Fruit fly (Drosophila melanogaster) whole organism, pupa: Measurements from ENCODE around the gene Cand1.

Source experiments
- CG14655 ChIP-seq: fragments of 200-800 bp; sonication (Bioruptor generic); optimal IDR thresholded peaks from 3 replicates; lab custom pipeline; 2017; ENCODE audit warnings: mild to moderate bottlenecking, missing biosample characterization, missing genetic modification reagents, missing genetic modification characterization
- CG8301 ChIP-seq: fragments of 200-800 bp; sonication (Bioruptor generic); optimal IDR thresholded peaks from 2 replicates; lab custom pipeline; 2018; ENCODE audit warnings: missing biosample characterization, mild to moderate bottlenecking, missing genetic modification characterization
- Ets98B ChIP-seq: fragments of 200-800 bp; sonication (Bioruptor generic); IDR thresholded peaks from 2 replicates; pipeline ENCODE4 v1.3.6; 2022; ENCODE audit warnings: missing biosample characterization, missing genetic modification characterization
- rn ChIP-seq: fragments of 200-800 bp; sonication (Bioruptor generic); IDR thresholded peaks from 2 replicates; pipeline ENCODE4 v1.3.6; 2022; ENCODE audit warnings: missing biosample characterization, missing genetic modification characterization

DNA sequence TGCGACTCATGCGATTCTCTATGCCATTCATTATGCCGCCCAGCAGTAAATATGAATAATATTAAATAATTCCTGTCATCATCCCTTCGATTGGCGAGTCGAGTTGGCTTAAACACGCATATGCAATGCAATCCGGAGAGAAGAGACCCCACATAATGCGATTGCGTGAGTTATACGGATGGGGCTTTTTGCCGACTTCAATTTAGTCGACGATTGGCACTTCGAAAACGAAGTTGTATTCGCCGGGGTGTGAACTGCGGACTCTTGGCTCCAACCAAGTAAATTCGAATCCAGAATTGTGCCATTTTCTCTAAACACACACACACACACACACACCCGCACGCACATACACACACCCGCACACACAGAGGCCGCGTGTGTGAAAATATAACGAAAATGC is 13.8 kb upstream of the Cand1 start:
- no peak for TF ChIP-seq Ets98B (GFP tag; lab: Robert Waterston, UW)
- TF ChIP-seq CG8301 (tag; lab: Kevin White, UChicago): no peak
- no peak for TF ChIP-seq rn (GFP tag; lab: Robert Waterston, UW)
- TF ChIP-seq CG14655: no peak
